Fruit fly (Drosophila melanogaster) whole organism, embryonic: ENCODE data around the gene CG42784.
A peak's percentile ranks its signal among the peaks of the same experiment; 100 is the strongest.

Source experiments
- Ada2b ChIP-seq: fragments of 200-800 bp; sonication (Bioruptor generic); IDR thresholded peaks from 2 replicates; pipeline ENCODE4 v1.3.6; 2022; ENCODE audit warnings: missing biosample characterization, missing genetic modification characterization
- Atf-2 ChIP-seq: fragments of 200-800 bp; sonication (Bioruptor generic); optimal IDR thresholded peaks from 2 replicates; lab custom pipeline; 2016; ENCODE audit warnings: missing biosample characterization, missing genetic modification characterization
- BEAF-32 ChIP-seq: fragments of 200-800 bp; sonication (Bioruptor generic); optimal IDR thresholded peaks from 3 replicates; lab custom pipeline; 2017; ENCODE audit warnings: missing biosample characterization, missing genetic modification characterization, mild to moderate bottlenecking, moderate library complexity, missing genetic modification reagents
- Bgb ChIP-seq: fragments of 200-800 bp; sonication (Bioruptor generic); IDR thresholded peaks from 2 replicates; pipeline ENCODE4 v1.3.6; 2022; ENCODE audit warnings: missing biosample characterization, missing genetic modification characterization; ENCODE audit not compliant: partially characterized antibody
- CG10654 ChIP-seq: fragments of 200-800 bp; sonication (Bioruptor generic); optimal IDR thresholded peaks from 2 replicates; lab custom pipeline; 2016; ENCODE audit warnings: missing biosample characterization, missing genetic modification characterization
- CG12744 ChIP-seq: fragments of 200-800 bp; sonication (Bioruptor generic); optimal IDR thresholded peaks from 2 replicates; lab custom pipeline; 2016; ENCODE audit warnings: missing biosample characterization, missing genetic modification characterization
- CG14441 ChIP-seq: fragments of 200-800 bp; sonication (Bioruptor generic); IDR thresholded peaks from 2 replicates; pipeline ENCODE4 v1.3.6; 2022; ENCODE audit warnings: missing biosample characterization, missing genetic modification characterization
- CG15269 ChIP-seq: fragments of 200-800 bp; sonication (Bioruptor generic); optimal IDR thresholded peaks from 2 replicates; lab custom pipeline; 2018; ENCODE audit warnings: missing biosample characterization, mild to moderate bottlenecking, missing genetic modification characterization, moderate library complexity
- CG1832 ChIP-seq: fragments of 200-800 bp; sonication (Bioruptor generic); optimal IDR thresholded peaks from 2 replicates; lab custom pipeline; 2017; ENCODE audit warnings: missing biosample characterization, mild to moderate bottlenecking, missing genetic modification characterization, inconsistent platforms
- CG3847 ChIP-seq: fragments of 200-800 bp; sonication (Bioruptor generic); IDR thresholded peaks from 2 replicates; pipeline ENCODE4 v1.3.6; 2022; ENCODE audit warnings: missing biosample characterization, missing genetic modification characterization
- CG4404 ChIP-seq: fragments of 200-800 bp; sonication (Bioruptor generic); IDR thresholded peaks from 2 replicates; pipeline ENCODE4 v1.3.6; 2022; ENCODE audit warnings: missing biosample characterization, missing genetic modification characterization
- CG6765 ChIP-seq: fragments of 200-800 bp; sonication (Bioruptor generic); optimal IDR thresholded peaks from 3 replicates; lab custom pipeline; 2017; ENCODE audit warnings: missing biosample characterization, mild to moderate bottlenecking, missing genetic modification characterization
- CG8765 ChIP-seq: fragments of 200-800 bp; sonication (Bioruptor generic); IDR thresholded peaks from 2 replicates; pipeline ENCODE4 v1.3.6; 2022; ENCODE audit warnings: missing biosample characterization, missing genetic modification characterization
- D19B ChIP-seq: fragments of 200-800 bp; sonication (Bioruptor generic); optimal IDR thresholded peaks from 2 replicates; lab custom pipeline; 2017; ENCODE audit warnings: missing biosample characterization, mild to moderate bottlenecking, missing genetic modification characterization
- Dip2 ChIP-seq: fragments of 200-800 bp; sonication (Bioruptor generic); IDR thresholded peaks from 2 replicates; pipeline ENCODE4 v1.3.6; 2022; ENCODE audit warnings: missing biosample characterization, missing genetic modification characterization
- Dref ChIP-seq: fragments of 200-800 bp; sonication (Bioruptor generic); IDR thresholded peaks from 2 replicates; pipeline ENCODE4 v1.3.6; 2022; ENCODE audit warnings: missing biosample characterization, missing genetic modification characterization
- Elba2 ChIP-seq: fragments of 200-800 bp; sonication (Bioruptor generic); optimal IDR thresholded peaks from 3 replicates; lab custom pipeline; 2016; ENCODE audit warnings: missing biosample characterization, missing genetic modification characterization
- Fer1 ChIP-seq: fragments of 200-800 bp; sonication (Bioruptor generic); optimal IDR thresholded peaks from 2 replicates; lab custom pipeline; 2017; ENCODE audit warnings: missing biosample characterization, mild to moderate bottlenecking, missing genetic modification characterization
- Fer2 ChIP-seq: fragments of 200-800 bp; sonication (Bioruptor generic); optimal IDR thresholded peaks from 2 replicates; lab custom pipeline; 2018; ENCODE audit warnings: missing biosample characterization, mild to moderate bottlenecking, missing genetic modification characterization, moderate library complexity
- HHEX ChIP-seq: fragments of 200-800 bp; sonication (Bioruptor generic); optimal IDR thresholded peaks from 3 replicates; lab custom pipeline; 2017; ENCODE audit warnings: missing biosample characterization, mild to moderate bottlenecking, missing genetic modification characterization, missing genetic modification reagents
- Hey ChIP-seq: fragments of 200-800 bp; sonication (Bioruptor generic); optimal IDR thresholded peaks from 3 replicates; lab custom pipeline; 2018; ENCODE audit warnings: missing biosample characterization, mild to moderate bottlenecking, missing genetic modification characterization
- HmgZ ChIP-seq: fragments of 200-800 bp; sonication (Bioruptor generic); optimal IDR thresholded peaks from 2 replicates; lab custom pipeline; 2018; ENCODE audit warnings: missing biosample characterization, mild to moderate bottlenecking, missing genetic modification characterization
- Hr78 ChIP-seq, 2 experiments: fragments of 200-800 bp in 1 of 2; fragments of >200 bp in 1 of 2; sonication (Bioruptor generic) in 1 of 2; optimal IDR thresholded peaks; 2 replicates each; lab custom pipeline; 2017 to 2019; ENCODE audit warnings: missing biosample characterization in 2 of 2, missing genetic modification characterization in 2 of 2, mild to moderate bottlenecking in 1 of 2, moderate library complexity in 1 of 2
- Lhr ChIP-seq: fragments of 200-800 bp; sonication (Bioruptor generic); optimal IDR thresholded peaks from 3 replicates; lab custom pipeline; 2017; ENCODE audit warnings: mild to moderate bottlenecking, missing biosample characterization, missing genetic modification reagents, missing genetic modification characterization
- MTF-1 ChIP-seq: fragments of 200-800 bp; sonication (Bioruptor generic); optimal IDR thresholded peaks from 2 replicates; lab custom pipeline; 2018; ENCODE audit warnings: missing biosample characterization, mild to moderate bottlenecking, missing genetic modification characterization, borderline replicate concordance
- Med ChIP-seq: fragments of 200-800 bp; sonication (Bioruptor generic); peaks from one replicate; lab custom pipeline; 2016; ENCODE audit warnings: missing biosample characterization, missing genetic modification characterization, mild to moderate bottlenecking, inconsistent platforms, moderate library complexity
- NFAT ChIP-seq: fragments of 200-800 bp; sonication (Bioruptor generic); IDR thresholded peaks from 2 replicates; pipeline ENCODE4 v1.3.6; 2022; ENCODE audit warnings: missing biosample characterization, missing genetic modification characterization
- Sox100B ChIP-seq: fragments of 200-800 bp; sonication (Bioruptor generic); optimal IDR thresholded peaks from 3 replicates; lab custom pipeline; 2018; ENCODE audit warnings: missing biosample characterization, mild to moderate bottlenecking, missing genetic modification characterization
- Xbp1 ChIP-seq: fragments of 200-800 bp; sonication (Bioruptor generic); optimal IDR thresholded peaks from 3 replicates; lab custom pipeline; 2016; ENCODE audit warnings: missing biosample characterization, mild to moderate bottlenecking, missing genetic modification characterization
- Xrp1 ChIP-seq: fragments of 200-800 bp; sonication (Bioruptor generic); IDR thresholded peaks from 2 replicates; pipeline ENCODE4 v1.3.6; 2022; ENCODE audit warnings: missing biosample characterization, missing genetic modification characterization
- YL-1 ChIP-seq: fragments of 200-800 bp; sonication (Bioruptor generic); optimal IDR thresholded peaks from 3 replicates; lab custom pipeline; 2017; ENCODE audit warnings: missing biosample characterization, mild to moderate bottlenecking, missing genetic modification characterization
- bcd ChIP-seq: fragments of 200-800 bp; sonication (Bioruptor generic); optimal IDR thresholded peaks from 2 replicates; lab custom pipeline; 2017; ENCODE audit warnings: missing biosample characterization, mild to moderate bottlenecking, missing genetic modification characterization
- bigmax ChIP-seq: fragments of 200-800 bp; sonication (Bioruptor generic); optimal IDR thresholded peaks from 2 replicates; lab custom pipeline; 2018; ENCODE audit warnings: missing biosample characterization, mild to moderate bottlenecking, missing genetic modification characterization
- cwo ChIP-seq: fragments of 200-800 bp; sonication (Bioruptor generic); optimal IDR thresholded peaks from 3 replicates; lab custom pipeline; 2017; ENCODE audit warnings: missing biosample characterization, missing genetic modification characterization, mild to moderate bottlenecking, moderate library complexity, missing genetic modification reagents
- disco-r ChIP-seq: fragments of 200-800 bp; sonication (Bioruptor generic); optimal IDR thresholded peaks from 2 replicates; lab custom pipeline; 2016; ENCODE audit warnings: missing biosample characterization, missing genetic modification characterization
- dysf ChIP-seq: fragments of 200-800 bp; sonication (Bioruptor generic); IDR thresholded peaks from 3 replicates; pipeline ENCODE4 v1.3.6; 2022; ENCODE audit warnings: missing biosample characterization, missing genetic modification characterization
- ham ChIP-seq: fragments of 200-800 bp; sonication (Bioruptor generic); IDR thresholded peaks from 2 replicates; pipeline ENCODE4 v1.3.6; 2022; ENCODE audit warnings: missing biosample characterization, missing genetic modification characterization
- jigr1 ChIP-seq: fragments of 200-800 bp; sonication (Bioruptor generic); IDR thresholded peaks from 3 replicates; pipeline ENCODE4 v1.3.6; 2022; ENCODE audit warnings: missing biosample characterization, missing genetic modification characterization
- ken ChIP-seq: fragments of 200-800 bp; sonication (Bioruptor generic); IDR thresholded peaks from 3 replicates; pipeline ENCODE4 v1.3.6; 2022; ENCODE audit warnings: missing biosample characterization, missing genetic modification characterization
- lov ChIP-seq, 2 experiments: fragments of 200-800 bp in 1 of 2; fragments of >200 bp in 1 of 2; sonication (Bioruptor generic) in 1 of 2; IDR thresholded peaks in 1 of 2; optimal IDR thresholded peaks in 1 of 2; 2 replicates in 1 of 2; 3 replicates in 1 of 2; pipeline versions ENCODE4 v1.3.6 to Lab custom; 2017 to 2022; ENCODE audit warnings: missing biosample characterization in 1 of 2, missing genetic modification characterization in 1 of 2
- pzg ChIP-seq: fragments of 200-800 bp; sonication (Bioruptor generic); optimal IDR thresholded peaks from 3 replicates; lab custom pipeline; 2018; ENCODE audit warnings: missing biosample characterization, mild to moderate bottlenecking, missing genetic modification characterization, moderate library complexity
- sc ChIP-seq, 3 experiments: fragments of >200 bp in 2 of 3; fragments of 200-800 bp in 1 of 3; sonication (Bioruptor generic) in 1 of 3; optimal IDR thresholded peaks; 2 replicates in 2 of 3; 3 replicates in 1 of 3; lab custom pipeline; 2017; ENCODE audit warnings: mild to moderate bottlenecking in 1 of 3, missing biosample characterization in 1 of 3, missing genetic modification characterization in 1 of 3, missing genetic modification reagents in 1 of 3
- sim ChIP-seq: fragments of 200-800 bp; sonication (Bioruptor generic); IDR thresholded peaks from 2 replicates; pipeline ENCODE4 v1.3.6; 2022; ENCODE audit warnings: missing biosample characterization, missing genetic modification characterization
- sisA ChIP-seq: fragments of 200-800 bp; sonication (Bioruptor generic); IDR thresholded peaks from 2 replicates; pipeline ENCODE4 v1.3.6; 2022; ENCODE audit warnings: missing biosample characterization, missing genetic modification characterization
- sna ChIP-seq: fragments of 200-800 bp; sonication (Bioruptor generic); IDR thresholded peaks from 2 replicates; pipeline ENCODE4 v1.3.6; 2022; ENCODE audit warnings: missing biosample characterization, missing genetic modification characterization; ENCODE audit not compliant: partially characterized antibody
- vnd ChIP-seq: fragments of 200-800 bp; sonication (Bioruptor generic); IDR thresholded peaks from 3 replicates; pipeline ENCODE4 v1.3.6; 2022; ENCODE audit warnings: missing biosample characterization, missing genetic modification characterization; ENCODE audit not compliant: partially characterized antibody

The CG42784 gene

dm6 chr2L:13547738-13548726 lies 132.8 kb downstream of the CG42784 start (continued):
- no peak for TF ChIP-seq Fer2
- no peak for TF ChIP-seq ham (GFP tag; lab: Robert Waterston, UW)
- peak; percentile 53 for TF ChIP-seq CG15269 (tag; lab: Kevin White, UChicago)
- no peak for TF ChIP-seq Dref (GFP tag; lab: Robert Waterston, UW)
- no peak for TF ChIP-seq vnd (GFP tag; lab: Robert Waterston, UW)
- TF ChIP-seq CG10654 (GFP tag; lab: Kevin White, UChicago) = peak; percentile 15
- TF ChIP-seq CG6765 (GFP tag; lab: Kevin White, UChicago) = peak; percentile 21
- TF ChIP-seq bigmax (GFP tag; lab: Kevin White, UChicago) = no peak
- TF ChIP-seq bcd (GFP tag; lab: Kevin White, UChicago) = peak; percentile 37
- TF ChIP-seq Fer1 = peak; percentile 11
- no peak for TF ChIP-seq BEAF-32 (GFP tag; lab: Kevin White, UChicago)
- TF ChIP-seq CG12744 (GFP tag; lab: Kevin White, UChicago) = no peak
- TF ChIP-seq pzg (GFP tag; lab: Kevin White, UChicago) = no peak
- TF ChIP-seq Hey (tag; lab: Kevin White, UChicago) = no peak
- TF ChIP-seq CG8765 (GFP tag; lab: Robert Waterston, UW) = no peak
- TF ChIP-seq sna = no peak
- TF ChIP-seq sc (optimal IDR thresholded peaks at IDR 0.05; lab: Kevin White, UChicago) = no peak
- no peak for TF ChIP-seq sc (GFP tag; optimal IDR thresholded peaks at IDR 0.05; lab: Kevin White, UChicago)
- TF ChIP-seq Sox100B (GFP tag; lab: Kevin White, UChicago) = peak; percentile 46
- TF ChIP-seq Xrp1 = peak; percentile 18; the same call in 1 of the 2 replicates
- TF ChIP-seq CG4404 = peak; percentile 72
- peak; percentile 21 for TF ChIP-seq HHEX (GFP tag; lab: Kevin White, UChicago)
- TF ChIP-seq HmgZ (tag; lab: Kevin White, UChicago) = peak; percentile 21
- TF ChIP-seq dysf (GFP tag; lab: Robert Waterston, UW) = peak; percentile 64; the same call in 2 of the 3 replicates
- peak; percentile 52 for TF ChIP-seq cwo
- peak; percentile 10; the same call in 1 of the 2 replicates for TF ChIP-seq sisA (GFP tag; lab: Robert Waterston, UW)
- no peak for TF ChIP-seq jigr1 (GFP tag; lab: Robert Waterston, UW)
- TF ChIP-seq CG1832 (GFP tag; lab: Kevin White, UChicago) = peak; percentile 51
- TF ChIP-seq lov (optimal IDR thresholded peaks at IDR 0.05; lab: Kevin White, UChicago) = no peak
- TF ChIP-seq lov (GFP tag; IDR thresholded peaks at IDR 0.05; lab: Robert Waterston, UW) = 0 out of 3 replicates have a peak, but pooled peaks have one; percentile 36
- no peak for TF ChIP-seq Elba2 (GFP tag; lab: Kevin White, UChicago)
- TF ChIP-seq Atf-2 = peak; percentile 39
- TF ChIP-seq Bgb (GFP tag; lab: Robert Waterston, UW) = peak; percentile 40; the same call in 1 of the 2 replicates
- no peak for TF ChIP-seq disco-r (GFP tag; lab: Kevin White, UChicago)
- TF ChIP-seq NFAT = peak; percentile 34
- TF ChIP-seq sim (GFP tag; lab: Robert Waterston, UW) = no peak
- no peak; the same call in 2 of the 3 replicates for TF ChIP-seq ken (GFP tag; lab: Robert Waterston, UW)
- TF ChIP-seq Ada2b (GFP tag; lab: Robert Waterston, UW) = 0 out of 2 replicates have a peak, but pooled peaks have one; percentile 21
- TF ChIP-seq Xbp1 (GFP tag; lab: Kevin White, UChicago) = peak; percentile 50
- peak; percentile 92 for TF ChIP-seq Med (GFP tag; lab: Kevin White, UChicago)
- no peak for TF ChIP-seq CG3847
- no peak for TF ChIP-seq Lhr (GFP tag; lab: Kevin White, UChicago)
- TF ChIP-seq Hr78 (GFP tag; optimal IDR thresholded peaks at IDR 0.05; lab: Kevin White, UChicago) = peak in 1 of 2 experiments; percentile 35
- TF ChIP-seq Dip2 = no peak
- TF ChIP-seq CG14441 = no peak
- TF ChIP-seq MTF-1 (GFP tag; lab: Kevin White, UChicago) = no peak
- TF ChIP-seq YL-1 (GFP tag; lab: Kevin White, UChicago) = no peak
- TF ChIP-seq D19B (GFP tag; lab: Kevin White, UChicago) = peak; percentile 20
